Worm (Caenorhabditis elegans) whole organism, mixed stage, embryonic: ENCODE results near the gene sma-5.

Source experiments
- blmp-1 ChIP-seq: fragments of 150-350 bp; optimal IDR thresholded peaks from 2 replicates; lab custom pipeline; 2014; ENCODE audit warnings: missing biosample characterization, missing genetic modification characterization
- ceh-43 ChIP-seq: fragments of 200-800 bp; sonication (Bioruptor generic); optimal IDR thresholded peaks from 2 replicates; lab custom pipeline; 2018; ENCODE audit warnings: mild to moderate bottlenecking, missing genetic modification characterization, moderate library complexity, missing compliant biosample characterization
- ces-1 ChIP-seq: fragments of 150-350 bp; optimal IDR thresholded peaks from 2 replicates; lab custom pipeline; 2014; ENCODE audit warnings: missing biosample characterization, missing genetic modification reagents, missing genetic modification characterization
- elt-1 ChIP-seq: sonication (generic microtip); optimal IDR thresholded peaks from 2 replicates; lab custom pipeline; 2017; ENCODE audit warnings: missing genetic modification characterization, mild to moderate bottlenecking, missing compliant biosample characterization, antibody characterized with exemption, moderate library complexity, borderline replicate concordance; ENCODE audit not compliant: insufficient read depth
- ham-2 ChIP-seq: fragments of 200-800 bp; sonication (Bioruptor generic); optimal IDR thresholded peaks from 2 replicates; lab custom pipeline; 2018; ENCODE audit warnings: mild to moderate bottlenecking, missing genetic modification characterization, missing compliant biosample characterization
- mls-2 ChIP-seq: sonication (generic microtip); optimal IDR thresholded peaks from 2 replicates; lab custom pipeline; 2016; ENCODE audit warnings: mild to moderate bottlenecking, missing genetic modification characterization, moderate library complexity, missing compliant biosample characterization
- sptf-1 ChIP-seq: sonication (generic microtip); optimal IDR thresholded peaks from 2 replicates; lab custom pipeline; 2017; ENCODE audit warnings: mild to moderate bottlenecking, missing genetic modification characterization, moderate library complexity, missing compliant biosample characterization
- unc-39 ChIP-seq: fragments of 150-350 bp; optimal IDR thresholded peaks from 2 replicates; lab custom pipeline; 2014; ENCODE audit warnings: missing biosample characterization, missing genetic modification characterization
- unc-62 ChIP-seq: fragments of 150-350 bp; optimal IDR thresholded peaks from 2 replicates; lab custom pipeline; 2014; ENCODE audit warnings: missing biosample characterization, missing genetic modification reagents, missing genetic modification characterization

ce11 chrX:11957246-11957645, 48.1 kb downstream of the sma-5 start, which contains the start of gene T08D10.5:
- TF ChIP-seq mls-2 (tag; lab: Kevin White, UChicago) (no peak), blmp-1 (no peak), ces-1 (GFP tag; lab: Kevin White, UChicago) (no peak), ham-2 (GFP tag; lab: Kevin White, UChicago) (no peak), unc-39 (tag; lab: Kevin White, UChicago) (no peak), ceh-43 (GFP tag; lab: Kevin White, UChicago) (no peak), sptf-1 (no peak), unc-62 (GFP tag; lab: Kevin White, UChicago) (no peak), elt-1 (tag; lab: Kevin White, UChicago) (no peak)
